Fruit fly (Drosophila melanogaster): ENCODE results near the gene Ack.
A peak's percentile ranks its signal among the peaks of the same experiment; 100 is the strongest.

Ack gene

dm6 chr3L:4061921-4062474 lies 46.0 kb upstream of the Ack start, which contains the start of gene dib (continued):
- TF ChIP-seq Trl (optimal IDR thresholded peaks at IDR 0.05) (peak; percentile 46 to 57), Trl (GFP tag; optimal IDR thresholded peaks at IDR 0.05) (no peak), gcm (GFP tag; optimal IDR thresholded peaks at IDR 0.05) (no peak), CG7357 (GFP tag; IDR thresholded peaks at IDR 0.05) (no peak), CG2199 (GFP tag; IDR thresholded peaks at IDR 0.05) (no peak), crc (GFP tag; optimal IDR thresholded peaks at IDR 0.05) (no peak), br (optimal IDR thresholded peaks at IDR 0.05) (no peak), insv (GFP tag; optimal IDR thresholded peaks at IDR 0.05) (no peak), scrt (GFP tag; optimal IDR thresholded peaks at IDR 0.05) (no peak), CG9876 (GFP tag; optimal IDR thresholded peaks at IDR 0.05) (no peak), CoRest (tag; optimal IDR thresholded peaks at IDR 0.05) (no peak), tll (GFP tag; optimal IDR thresholded peaks at IDR 0.05) (no peak), pita (GFP tag; optimal IDR thresholded peaks at IDR 0.05) (no peak), CG11456 (GFP tag; IDR thresholded peaks at IDR 0.05) (no peak), slbo (GFP tag; IDR thresholded peaks at IDR 0.05) (no peak), jing (GFP tag; optimal IDR thresholded peaks at IDR 0.05) (no peak), CG7372 (GFP tag; IDR thresholded peaks at IDR 0.05) (no peak), zen (tag; optimal IDR thresholded peaks at IDR 0.05) (peak; percentile 67), MTF-1 (GFP tag; optimal IDR thresholded peaks at IDR 0.05; ENCODE audit: borderline replicate concordance) (no peak), CG16863 (GFP tag; optimal IDR thresholded peaks at IDR 0.05) (no peak), CG3163 (GFP tag; optimal IDR thresholded peaks at IDR 0.05) (peak; percentile 96), Hr3 (GFP tag; optimal IDR thresholded peaks at IDR 0.05) (no peak), Hsf (GFP tag; optimal IDR thresholded peaks at IDR 0.05) (no peak)

dm6 chr3L:4068368-4068767 lies 39.6 kb upstream of the Ack start:
- TF ChIP-seq toy (GFP tag; IDR thresholded peaks at IDR 0.05) (no peak), CG12744 (GFP tag; optimal IDR thresholded peaks at IDR 0.05) (no peak), D (optimal IDR thresholded peaks at IDR 0.05) (no peak), D (GFP tag; optimal IDR thresholded peaks at IDR 0.05) (no peak), emc (GFP tag; optimal IDR thresholded peaks at IDR 0.05) (no peak), CG8765 (GFP tag; IDR thresholded peaks at IDR 0.05) (no peak), chm (GFP tag; IDR thresholded peaks at IDR 0.05) (no peak), Lpt (GFP tag; optimal IDR thresholded peaks at IDR 0.05) (no peak), Med (GFP tag) (peak; percentile 63), Camta (GFP tag; optimal IDR thresholded peaks at IDR 0.05) (no peak), CG17612 (GFP tag; IDR thresholded peaks at IDR 0.05) (no peak), CG17802 (tag; optimal IDR thresholded peaks at IDR 0.05) (no peak), mirr (GFP tag; optimal IDR thresholded peaks at IDR 0.05) (no peak), CG2889 (GFP tag; IDR thresholded peaks at IDR 0.05) (no peak), Hmr (GFP tag; optimal IDR thresholded peaks at IDR 0.05) (no peak), sug (tag; optimal IDR thresholded peaks at IDR 0.05) (peak; percentile 33), Doc3 (GFP tag; IDR thresholded peaks at IDR 0.05; ENCODE audit: partially characterized antibody) (no peak), grn (GFP tag; optimal IDR thresholded peaks at IDR 0.05) (peak; percentile 33), CG43689 (GFP tag; IDR thresholded peaks at IDR 0.05) (no peak), NfI (GFP tag; optimal IDR thresholded peaks at IDR 0.05) (no peak), Usf (GFP tag; optimal IDR thresholded peaks at IDR 0.05) (no peak), NFAT (GFP tag; IDR thresholded peaks at IDR 0.05) (0 out of 2 replicates have a peak, but pooled peaks have one; percentile 20), Chrac-16 (GFP tag; optimal IDR thresholded peaks at IDR 0.05) (no peak), CG14667 (GFP tag; IDR thresholded peaks at IDR 0.05) (no peak), eve (GFP tag; optimal IDR thresholded peaks at IDR 0.05) (no peak), fd102C (GFP tag; optimal IDR thresholded peaks at IDR 0.05) (no peak), CG30020 (tag; optimal IDR thresholded peaks at IDR 0.05) (no peak), p53 (GFP tag; optimal IDR thresholded peaks at IDR 0.05) (no peak), CG7357 (GFP tag; IDR thresholded peaks at IDR 0.05) (no peak), CG1647 (GFP tag; optimal IDR thresholded peaks at IDR 0.05) (no peak), fru (optimal IDR thresholded peaks at IDR 0.05) (no peak), Deaf1 (tag; optimal IDR thresholded peaks at IDR 0.05) (peak; percentile 58)

Data from whole organism, embryonic.